Fruit fly (Drosophila melanogaster) whole organism, embryonic: ENCODE data around the gene CG44094.

Experiments used
- Aef1 ChIP-seq: fragments of 200-800 bp; sonication (Bioruptor generic); IDR thresholded peaks from 3 replicates; pipeline ENCODE4 v1.3.6; 2022; ENCODE audit warnings: missing biosample characterization, missing genetic modification characterization
- Asciz ChIP-seq: fragments of 200-800 bp; sonication (Bioruptor generic); optimal IDR thresholded peaks from 2 replicates; lab custom pipeline; 2017; ENCODE audit warnings: missing biosample characterization, mild to moderate bottlenecking, missing genetic modification characterization, missing genetic modification reagents
- Bgb ChIP-seq: fragments of 200-800 bp; sonication (Bioruptor generic); IDR thresholded peaks from 2 replicates; pipeline ENCODE4 v1.3.6; 2022; ENCODE audit warnings: missing biosample characterization, missing genetic modification characterization; ENCODE audit not compliant: partially characterized antibody
- CG10565 ChIP-seq: fragments of 200-800 bp; sonication (Bioruptor generic); optimal IDR thresholded peaks from 3 replicates; lab custom pipeline; 2016; ENCODE audit warnings: missing biosample characterization, mild to moderate bottlenecking, missing genetic modification characterization
- CG10654 ChIP-seq: fragments of 200-800 bp; sonication (Bioruptor generic); optimal IDR thresholded peaks from 2 replicates; lab custom pipeline; 2016; ENCODE audit warnings: missing biosample characterization, missing genetic modification characterization
- CG12236 ChIP-seq: fragments of 200-800 bp; sonication (Bioruptor generic); optimal IDR thresholded peaks from 2 replicates; lab custom pipeline; 2016; ENCODE audit warnings: missing biosample characterization, missing genetic modification characterization
- CG13296 ChIP-seq: fragments of 200-800 bp; sonication (Bioruptor generic); optimal IDR thresholded peaks from 3 replicates; lab custom pipeline; 2018; ENCODE audit warnings: missing biosample characterization, mild to moderate bottlenecking, missing genetic modification characterization
- CG15011 ChIP-seq: fragments of 200-800 bp; sonication (Bioruptor generic); optimal IDR thresholded peaks from 3 replicates; lab custom pipeline; 2018; ENCODE audit warnings: missing biosample characterization, mild to moderate bottlenecking, missing genetic modification characterization
- CG15696 ChIP-seq: fragments of 200-800 bp; sonication (Bioruptor generic); optimal IDR thresholded peaks from 2 replicates; lab custom pipeline; 2019; ENCODE audit warnings: missing biosample characterization, mild to moderate bottlenecking, missing genetic modification characterization, moderate library complexity
- CG17385 ChIP-seq: fragments of 200-800 bp; sonication (Bioruptor generic); optimal IDR thresholded peaks from 3 replicates; lab custom pipeline; 2018; ENCODE audit warnings: missing biosample characterization, mild to moderate bottlenecking, missing genetic modification characterization
- CG18764 ChIP-seq: fragments of 200-800 bp; sonication (Bioruptor generic); optimal IDR thresholded peaks from 3 replicates; lab custom pipeline; 2016; ENCODE audit warnings: missing biosample characterization, missing genetic modification characterization
- CG31365 ChIP-seq: fragments of 200-800 bp; sonication (Bioruptor generic); optimal IDR thresholded peaks from 2 replicates; lab custom pipeline; 2018; ENCODE audit warnings: missing biosample characterization, mild to moderate bottlenecking, missing genetic modification characterization
- CG34224 ChIP-seq: fragments of 200-800 bp; sonication (Bioruptor generic); IDR thresholded peaks from 3 replicates; pipeline ENCODE4 v1.3.6; 2022; ENCODE audit warnings: missing biosample characterization, missing genetic modification characterization; ENCODE audit not compliant: partially characterized antibody
- CG4360 ChIP-seq: fragments of 200-800 bp; sonication (Bioruptor generic); IDR thresholded peaks from 2 replicates; pipeline ENCODE4 v1.3.6; 2022; ENCODE audit warnings: missing biosample characterization, missing genetic modification characterization
- CG4404 ChIP-seq: fragments of 200-800 bp; sonication (Bioruptor generic); IDR thresholded peaks from 2 replicates; pipeline ENCODE4 v1.3.6; 2022; ENCODE audit warnings: missing biosample characterization, missing genetic modification characterization
- CG8359 ChIP-seq: fragments of 200-800 bp; sonication (Bioruptor generic); optimal IDR thresholded peaks from 2 replicates; lab custom pipeline; 2017; ENCODE audit warnings: missing biosample characterization, mild to moderate bottlenecking, missing genetic modification characterization, borderline replicate concordance
- Camta ChIP-seq: fragments of 200-800 bp; sonication (Bioruptor generic); optimal IDR thresholded peaks from 2 replicates; lab custom pipeline; 2016; ENCODE audit warnings: missing biosample characterization, missing genetic modification characterization
- Doc3 ChIP-seq: fragments of 200-800 bp; sonication (Bioruptor generic); IDR thresholded peaks from 3 replicates; pipeline ENCODE4 v1.3.6; 2022; ENCODE audit warnings: missing biosample characterization, missing genetic modification characterization; ENCODE audit not compliant: partially characterized antibody
- Dref ChIP-seq: fragments of 200-800 bp; sonication (Bioruptor generic); IDR thresholded peaks from 2 replicates; pipeline ENCODE4 v1.3.6; 2022; ENCODE audit warnings: missing biosample characterization, missing genetic modification characterization
- E2f1 ChIP-seq: fragments of 200-800 bp; sonication (Bioruptor generic); IDR thresholded peaks from 2 replicates; pipeline ENCODE4 v1.3.6; 2022; ENCODE audit warnings: missing biosample characterization, missing genetic modification characterization
- GATAe ChIP-seq: fragments of 200-800 bp; sonication (Bioruptor generic); conservative IDR thresholded peaks from 2 replicates; pipeline ENCODE4 v1.3.6; 2022; ENCODE audit warnings: missing biosample characterization, missing genetic modification characterization
- Gsc ChIP-seq: fragments of 200-800 bp; sonication (Bioruptor generic); IDR thresholded peaks from 2 replicates; pipeline ENCODE4 v1.3.6; 2022; ENCODE audit warnings: missing biosample characterization, missing genetic modification characterization
- Jarid2 ChIP-seq: fragments of 200-800 bp; sonication (Bioruptor generic); optimal IDR thresholded peaks from 3 replicates; lab custom pipeline; 2017; ENCODE audit warnings: mild to moderate bottlenecking, missing biosample characterization, missing genetic modification reagents, missing genetic modification characterization
- Rx ChIP-seq: fragments of 200-800 bp; sonication (Bioruptor generic); IDR thresholded peaks from 2 replicates; pipeline ENCODE4 v1.3.6; 2022; ENCODE audit warnings: missing biosample characterization, missing genetic modification characterization
- Scr ChIP-seq: fragments of 200-800 bp; sonication (Bioruptor generic); IDR thresholded peaks from 2 replicates; pipeline ENCODE4 v1.3.6; 2022; ENCODE audit warnings: missing biosample characterization, missing genetic modification characterization; ENCODE audit not compliant: partially characterized antibody
- Sin3A ChIP-seq: fragments of >200 bp; optimal IDR thresholded peaks from 2 replicates; lab custom pipeline; 2018
- ab ChIP-seq: fragments of 200-800 bp; sonication (Bioruptor generic); optimal IDR thresholded peaks from 2 replicates; lab custom pipeline; 2016; ENCODE audit warnings: missing biosample characterization, missing genetic modification characterization
- al ChIP-seq: fragments of 200-800 bp; sonication (Bioruptor generic); IDR thresholded peaks from 2 replicates; pipeline ENCODE4 v1.3.6; 2022; ENCODE audit warnings: missing biosample characterization, missing genetic modification characterization
- ap ChIP-seq: fragments of 200-800 bp; sonication (Bioruptor generic); IDR thresholded peaks from 2 replicates; pipeline ENCODE4 v1.3.6; 2022; ENCODE audit warnings: missing biosample characterization, missing genetic modification characterization
- ci ChIP-seq: fragments of 200-800 bp; sonication (Bioruptor generic); IDR thresholded peaks from 3 replicates; pipeline ENCODE4 v1.3.6; 2022; ENCODE audit warnings: missing biosample characterization, missing genetic modification characterization
- crp ChIP-seq, 2 experiments: fragments of 200-800 bp; sonication (Bioruptor generic); optimal IDR thresholded peaks; 2 replicates in 1 of 2; 3 replicates in 1 of 2; lab custom pipeline; 2017; ENCODE audit warnings: missing biosample characterization in 2 of 2, missing genetic modification characterization in 2 of 2, mild to moderate bottlenecking in 1 of 2, moderate library complexity in 1 of 2
- cwo ChIP-seq: fragments of 200-800 bp; sonication (Bioruptor generic); optimal IDR thresholded peaks from 3 replicates; lab custom pipeline; 2017; ENCODE audit warnings: missing biosample characterization, missing genetic modification characterization, mild to moderate bottlenecking, moderate library complexity, missing genetic modification reagents
- emc ChIP-seq: fragments of 200-800 bp; sonication (Bioruptor generic); optimal IDR thresholded peaks from 2 replicates; lab custom pipeline; 2016; ENCODE audit warnings: missing biosample characterization, missing genetic modification characterization
- en ChIP-seq: fragments of 200-800 bp; sonication (Bioruptor generic); optimal IDR thresholded peaks from 2 replicates; lab custom pipeline; 2016; ENCODE audit warnings: missing biosample characterization, missing genetic modification characterization
- h ChIP-seq: fragments of >200 bp; optimal IDR thresholded peaks from 2 replicates; lab custom pipeline; 2017
- her ChIP-seq: fragments of 200-800 bp; sonication (Bioruptor generic); optimal IDR thresholded peaks from 2 replicates; lab custom pipeline; 2016; ENCODE audit warnings: missing biosample characterization, missing genetic modification characterization
- inv ChIP-seq: fragments of 200-800 bp; sonication (Bioruptor generic); IDR thresholded peaks from 2 replicates; pipeline ENCODE4 v1.3.6; 2022; ENCODE audit warnings: missing biosample characterization, missing genetic modification characterization; ENCODE audit not compliant: partially characterized antibody
- oc ChIP-seq: fragments of 200-800 bp; sonication (Bioruptor generic); optimal IDR thresholded peaks from 2 replicates; lab custom pipeline; 2018; ENCODE audit warnings: missing biosample characterization, mild to moderate bottlenecking, missing genetic modification characterization, moderate library complexity
- onecut ChIP-seq: fragments of 200-800 bp; sonication (Bioruptor generic); IDR thresholded peaks from 2 replicates; pipeline ENCODE4 v1.3.6; 2022; ENCODE audit warnings: missing biosample characterization, missing genetic modification characterization
- p53 ChIP-seq: fragments of 200-800 bp; sonication (Bioruptor generic); optimal IDR thresholded peaks from 2 replicates; lab custom pipeline; 2016; ENCODE audit warnings: missing biosample characterization, missing genetic modification characterization
- psq ChIP-seq: fragments of 200-800 bp; sonication (Bioruptor generic); optimal IDR thresholded peaks from 2 replicates; lab custom pipeline; 2017; ENCODE audit warnings: missing biosample characterization, missing genetic modification characterization
- ranshi ChIP-seq: fragments of 200-800 bp; sonication (Bioruptor generic); IDR thresholded peaks from 2 replicates; pipeline ENCODE4 v1.3.6; 2022; ENCODE audit warnings: missing biosample characterization, missing genetic modification characterization
- sob ChIP-seq: fragments of 200-800 bp; sonication (Bioruptor generic); IDR thresholded peaks from 2 replicates; pipeline ENCODE4 v1.3.6; 2022; ENCODE audit warnings: missing biosample characterization, missing genetic modification characterization
- ssp ChIP-seq: fragments of 200-800 bp; sonication (Bioruptor generic); IDR thresholded peaks from 2 replicates; pipeline ENCODE4 v1.3.6; 2022; ENCODE audit warnings: missing biosample characterization, missing genetic modification characterization
- tin ChIP-seq: fragments of 200-800 bp; sonication (Bioruptor generic); optimal IDR thresholded peaks from 3 replicates; lab custom pipeline; 2016; ENCODE audit warnings: missing biosample characterization, missing genetic modification characterization
- tll ChIP-seq, 2 experiments: fragments of 200-800 bp in 1 of 2; fragments of >200 bp in 1 of 2; sonication (Bioruptor generic) in 1 of 2; optimal IDR thresholded peaks; 2 replicates each; lab custom pipeline; 2017 to 2019; ENCODE audit warnings: missing biosample characterization in 2 of 2, missing genetic modification characterization in 2 of 2, mild to moderate bottlenecking in 1 of 2, moderate library complexity in 1 of 2
- wek ChIP-seq: fragments of 200-800 bp; sonication (Bioruptor generic); optimal IDR thresholded peaks from 3 replicates; lab custom pipeline; 2018; ENCODE audit warnings: missing biosample characterization, mild to moderate bottlenecking, missing genetic modification characterization, moderate library complexity

The CG44094 gene

dm6 chr3R:14560635-14561034 lies 15.8 kb downstream of the CG44094 start, which contains the start of gene Jig (continued):
- TF ChIP-seq ssp (GFP tag; lab: Robert Waterston, UW) (no peak), CG8359 (GFP tag; lab: Kevin White, UChicago) (no peak), CG34224 (GFP tag; lab: Robert Waterston, UW) (no peak), Asciz (GFP tag; lab: Kevin White, UChicago) (no peak), CG4360 (GFP tag; lab: Robert Waterston, UW) (no peak)

- TF ChIP-seq CG18764 (GFP tag; lab: Kevin White, UChicago) = no peak
- TF ChIP-seq tll (GFP tag; optimal IDR thresholded peaks at IDR 0.05; lab: Kevin White, UChicago) = no peak
- no peak for TF ChIP-seq GATAe (GFP tag; lab: Robert Waterston, UW)
- no peak for TF ChIP-seq p53 (GFP tag; lab: Kevin White, UChicago)
- no peak for TF ChIP-seq tin (GFP tag; lab: Kevin White, UChicago)
- no peak for TF ChIP-seq Jarid2
- no peak for TF ChIP-seq Bgb (GFP tag; lab: Robert Waterston, UW)
- TF ChIP-seq CG4404 (GFP tag; lab: Robert Waterston, UW) = no peak
- TF ChIP-seq h (lab: Kevin White, UChicago) = no peak
- TF ChIP-seq Rx (GFP tag; lab: Robert Waterston, UW) = no peak
- TF ChIP-seq CG12236 (GFP tag; lab: Kevin White, UChicago) = no peak
Observed at dm6 chr3R:14559954-14560353, 16.5 kb downstream of the CG44094 start, which contains the start of gene CG14854. CG14854 (minus strand) TSS chr3R:14560054.

DNA sequence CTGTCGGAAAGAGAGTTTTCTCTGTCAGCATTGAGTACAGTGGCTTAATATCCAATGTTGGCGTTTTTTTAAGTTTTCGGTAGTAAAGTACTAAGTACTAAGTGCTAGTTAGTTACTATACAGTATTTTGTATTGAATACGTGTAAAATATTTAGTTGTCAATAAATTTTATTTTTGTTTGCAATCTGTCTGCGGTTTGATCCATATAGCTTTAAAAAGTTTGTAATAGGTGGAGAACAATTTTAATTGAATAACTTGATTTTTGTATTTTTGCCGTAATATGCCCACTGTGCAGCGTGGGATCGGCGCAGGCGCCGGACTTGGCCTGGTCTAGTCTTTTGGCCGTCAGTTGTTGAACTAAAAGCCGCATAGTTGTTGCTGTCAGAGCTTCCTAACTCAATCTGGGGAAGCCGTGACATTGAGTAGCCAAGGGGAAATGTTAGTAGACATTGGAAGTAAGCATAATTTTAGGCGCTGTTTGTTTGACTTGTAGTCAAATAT lies 18.0 kb downstream of the CG44094 start:
- TF ChIP-seq onecut (GFP tag; lab: Robert Waterston, UW) (peak; percentile 85), en (GFP tag; lab: Kevin White, UChicago) (peak; percentile 78), ap (GFP tag; lab: Robert Waterston, UW) (peak; percentile 66; the same call in 1 of the 2 replicates), CG10565 (GFP tag; lab: Kevin White, UChicago) (peak; percentile 52), CG15011 (GFP tag; lab: Kevin White, UChicago) (peak; percentile 92), CG31365 (peak; percentile 60), sob (peak; percentile 86), Camta (peak; percentile 91), Gsc (0 out of 2 replicates have a peak, but pooled peaks have one; percentile 36), inv (GFP tag; lab: Robert Waterston, UW) (no peak), cwo (peak; percentile 2), emc (GFP tag; lab: Kevin White, UChicago) (peak; percentile 60), wek (peak; percentile 55), Aef1 (peak; percentile 82), Dref (GFP tag; lab: Robert Waterston, UW) (0 out of 2 replicates have a peak, but pooled peaks have one; percentile 8), her (peak; percentile 86), psq (GFP tag; lab: Kevin White, UChicago) (peak; percentile 63), Sin3A (lab: Kevin White, UChicago) (no peak), oc (peak; percentile 88), Doc3 (GFP tag; lab: Robert Waterston, UW) (no peak), CG13296 (GFP tag; lab: Kevin White, UChicago) (peak; percentile 95), CG17385 (GFP tag; lab: Kevin White, UChicago) (peak; percentile 89), h (lab: Kevin White, UChicago) (no peak), Scr (no peak), crp (GFP tag; optimal IDR thresholded peaks at IDR 0.05; lab: Kevin White, UChicago) (peak in 1 of 2 experiments; percentile 51), CG15696 (tag; lab: Kevin White, UChicago) (peak; percentile 55), E2f1 (GFP tag; lab: Robert Waterston, UW) (peak; percentile 78), CG12236 (GFP tag; lab: Kevin White, UChicago) (peak; percentile 82), al (peak; percentile 71), ranshi (peak; percentile 82), ab (GFP tag; lab: Kevin White, UChicago) (peak; percentile 50), CG10654 (peak; percentile 84), ci (GFP tag; lab: Robert Waterston, UW) (peak; percentile 88)
